Worm (Caenorhabditis elegans) whole organism, dauer: Measurements from ENCODE around the gene daf-42.

ENCODE experiments used
- unc-62 ChIP-seq: sonication (generic microtip); optimal IDR thresholded peaks from 2 replicates; lab custom pipeline; 2017; ENCODE audit warnings: missing biosample characterization, missing genetic modification reagents, missing genetic modification characterization

The daf-42 gene

ce11 chrIV:7328918-7329317 is 17.7 kb downstream of the daf-42 start, which contains the start of gene sqst-2:
sqst-2 (minus strand) TSS chrIV:7328975.
- TF ChIP-seq unc-62 (GFP tag; lab: Kevin White, UChicago), result no peak

- no peak for TF ChIP-seq unc-62 (GFP tag; lab: Kevin White, UChicago)
Observed at ce11 chrIV:7326613-7327149, 20.0 kb downstream of the daf-42 start, which contains the start of gene ifo-1. ifo-1 (minus strand) TSS chrIV:7326663.

- no peak for TF ChIP-seq unc-62 (GFP tag; lab: Kevin White, UChicago)
Observed at ce11 chrIV:7325698-7326097, 21.0 kb downstream of the daf-42 start.

- TF ChIP-seq unc-62 (GFP tag; lab: Kevin White, UChicago), result no peak
Observed at ce11 chrIV:7324913-7325312, 21.7 kb downstream of the daf-42 start.

- no peak for TF ChIP-seq unc-62 (GFP tag; lab: Kevin White, UChicago)
Observed at ce11 chrIV:7323904-7324303, 22.7 kb downstream of the daf-42 start.

- no peak for TF ChIP-seq unc-62 (GFP tag; lab: Kevin White, UChicago)
Observed at ce11 chrIV:7320688-7321087, 26.0 kb downstream of the daf-42 start.

- no peak for TF ChIP-seq unc-62 (GFP tag; lab: Kevin White, UChicago)
Observed at ce11 chrIV:7319931-7320435, 26.7 kb downstream of the daf-42 start.

- TF ChIP-seq unc-62 (GFP tag; lab: Kevin White, UChicago), result no peak
Observed at ce11 chrIV:7318900-7319299, 27.8 kb downstream of the daf-42 start.

- TF ChIP-seq unc-62 (GFP tag; lab: Kevin White, UChicago), result no peak
Observed at ce11 chrIV:7317829-7318529, 28.7 kb downstream of the daf-42 start.

ce11 chrIV:7316613-7317153 is 30.0 kb downstream of the daf-42 start, which contains the start of gene F42C5.9:
F42C5.9 (minus strand) TSS chrIV:7317103.
- TF ChIP-seq unc-62 (GFP tag; lab: Kevin White, UChicago), result no peak

ce11 chrIV:7313962-7314361 is 32.7 kb downstream of the daf-42 start:
- no peak for TF ChIP-seq unc-62 (GFP tag; lab: Kevin White, UChicago)

ce11 chrIV:7313397-7313910 is 33.2 kb downstream of the daf-42 start, which contains the start of gene rps-8:
rps-8 (minus strand) TSS chrIV:7313860.
- no peak for TF ChIP-seq unc-62 (GFP tag; lab: Kevin White, UChicago)

- no peak for TF ChIP-seq unc-62 (GFP tag; lab: Kevin White, UChicago)
Observed at ce11 chrIV:7312620-7313194, 33.9 kb downstream of the daf-42 start.

ce11 chrIV:7310842-7311241 is 35.8 kb downstream of the daf-42 start:
- TF ChIP-seq unc-62 (GFP tag; lab: Kevin White, UChicago), result no peak

- no peak for TF ChIP-seq unc-62 (GFP tag; lab: Kevin White, UChicago)
Observed at ce11 chrIV:7310410-7310809, 36.2 kb downstream of the daf-42 start, which contains the start of gene grl-4. grl-4 (minus strand) TSS chrIV:7310760.

ce11 chrIV:7309678-7310077 is 37.0 kb downstream of the daf-42 start:
- no peak for TF ChIP-seq unc-62 (GFP tag; lab: Kevin White, UChicago)
